Fruit fly (Drosophila melanogaster) whole organism, prepupa: ENCODE results near the gene strat.

Source experiments
- Blimp-1 ChIP-seq: fragments of 200-800 bp; sonication (Bioruptor generic); optimal IDR thresholded peaks from 3 replicates; lab custom pipeline; 2017; ENCODE audit warnings: missing biosample characterization, missing genetic modification characterization, mild to moderate bottlenecking, moderate library complexity, missing genetic modification reagents
- CG10631 ChIP-seq: fragments of 200-800 bp; sonication (Bioruptor generic); optimal IDR thresholded peaks from 2 replicates; lab custom pipeline; 2016; ENCODE audit warnings: missing biosample characterization, missing genetic modification characterization
- CG11294 ChIP-seq: fragments of 200-800 bp; sonication (Bioruptor generic); IDR thresholded peaks from 2 replicates; pipeline ENCODE4 v1.3.6; 2022; ENCODE audit warnings: missing biosample characterization, missing genetic modification characterization
- CG11902 ChIP-seq: fragments of 200-800 bp; sonication (Bioruptor generic); optimal IDR thresholded peaks from 3 replicates; lab custom pipeline; 2016; ENCODE audit warnings: missing biosample characterization, missing genetic modification characterization
- CG15336 ChIP-seq: fragments of 200-800 bp; sonication (Bioruptor generic); IDR thresholded peaks from 2 replicates; pipeline ENCODE4 v1.3.6; 2022; ENCODE audit warnings: missing biosample characterization, missing genetic modification characterization
- CG1621 ChIP-seq: fragments of 200-800 bp; sonication (Bioruptor generic); optimal IDR thresholded peaks from 3 replicates; lab custom pipeline; 2018; ENCODE audit warnings: missing biosample characterization, mild to moderate bottlenecking, missing genetic modification characterization
- CG16779 ChIP-seq: fragments of 200-800 bp; sonication (Bioruptor generic); optimal IDR thresholded peaks from 3 replicates; lab custom pipeline; 2017; ENCODE audit warnings: missing biosample characterization, mild to moderate bottlenecking, missing genetic modification characterization
- CG3032 ChIP-seq: fragments of 200-800 bp; optimal IDR thresholded peaks from 2 replicates; lab custom pipeline; 2019; ENCODE audit warnings: missing biosample characterization, mild to moderate bottlenecking, missing genetic modification characterization, moderate library complexity
- CG31627 ChIP-seq: fragments of 200-800 bp; sonication (Bioruptor generic); optimal IDR thresholded peaks from 3 replicates; lab custom pipeline; 2016; ENCODE audit warnings: missing biosample characterization, missing genetic modification characterization
- CG32006 ChIP-seq: fragments of 200-800 bp; sonication (Bioruptor generic); optimal IDR thresholded peaks from 3 replicates; lab custom pipeline; 2017; ENCODE audit warnings: missing biosample characterization, mild to moderate bottlenecking, missing genetic modification characterization
- CG3919 ChIP-seq: fragments of 200-800 bp; sonication (Bioruptor generic); optimal IDR thresholded peaks from 3 replicates; lab custom pipeline; 2016; ENCODE audit warnings: missing biosample characterization, missing genetic modification characterization
- CG4318 ChIP-seq: fragments of 200-800 bp; sonication (Bioruptor generic); optimal IDR thresholded peaks from 3 replicates; lab custom pipeline; 2017; ENCODE audit warnings: missing biosample characterization, mild to moderate bottlenecking, missing genetic modification characterization
- CG6163 ChIP-seq: fragments of 200-800 bp; sonication (Bioruptor generic); IDR thresholded peaks from 3 replicates; pipeline ENCODE4 v1.3.6; 2022; ENCODE audit warnings: missing biosample characterization, missing genetic modification characterization
- CG6276 ChIP-seq: fragments of 200-800 bp; sonication (Bioruptor generic); optimal IDR thresholded peaks from 2 replicates; lab custom pipeline; 2017; ENCODE audit warnings: missing biosample characterization, mild to moderate bottlenecking, missing genetic modification characterization
- CG6792 ChIP-seq: fragments of 200-800 bp; sonication (Bioruptor generic); optimal IDR thresholded peaks from 3 replicates; lab custom pipeline; 2016; ENCODE audit warnings: missing biosample characterization, missing genetic modification characterization
- CG6808 ChIP-seq: fragments of 200-800 bp; sonication (Bioruptor generic); optimal IDR thresholded peaks from 3 replicates; lab custom pipeline; 2017; ENCODE audit warnings: missing biosample characterization, missing genetic modification characterization, mild to moderate bottlenecking, moderate library complexity, missing genetic modification reagents
- CG6854 ChIP-seq: fragments of 200-800 bp; sonication (Bioruptor generic); optimal IDR thresholded peaks from 2 replicates; lab custom pipeline; 2017; ENCODE audit warnings: missing biosample characterization, mild to moderate bottlenecking, missing genetic modification characterization
- CG7368 ChIP-seq: fragments of 200-800 bp; sonication (Bioruptor generic); optimal IDR thresholded peaks from 3 replicates; lab custom pipeline; 2016; ENCODE audit warnings: missing biosample characterization, missing genetic modification characterization
- CG8632 ChIP-seq: fragments of 200-800 bp; sonication (Bioruptor generic); optimal IDR thresholded peaks from 3 replicates; lab custom pipeline; 2016; ENCODE audit warnings: missing biosample characterization, missing genetic modification characterization
- CG9139 ChIP-seq: fragments of 200-800 bp; sonication (Bioruptor generic); optimal IDR thresholded peaks from 3 replicates; lab custom pipeline; 2017; ENCODE audit warnings: missing biosample characterization, mild to moderate bottlenecking, missing genetic modification characterization
- Eip75B ChIP-seq: fragments of 200-800 bp; sonication (Bioruptor generic); optimal IDR thresholded peaks from 3 replicates; lab custom pipeline; 2016; ENCODE audit warnings: missing biosample characterization, missing genetic modification characterization
- Eip78C ChIP-seq: fragments of 200-800 bp; sonication (Bioruptor generic); peaks from one replicate; lab custom pipeline; 2016; ENCODE audit warnings: missing biosample characterization, missing genetic modification characterization
- Eip93F ChIP-seq: fragments of 200-800 bp; sonication (Bioruptor generic); optimal IDR thresholded peaks from 2 replicates; lab custom pipeline; 2016; ENCODE audit warnings: missing biosample characterization, mild to moderate bottlenecking, missing genetic modification characterization
- Ets21C ChIP-seq: fragments of 200-800 bp; sonication (Bioruptor generic); optimal IDR thresholded peaks from 3 replicates; lab custom pipeline; 2016; ENCODE audit warnings: missing biosample characterization, missing genetic modification characterization
- Gug ChIP-seq: fragments of 200-800 bp; sonication (Bioruptor generic); IDR thresholded peaks from 2 replicates; pipeline ENCODE4 v1.3.6; 2022; ENCODE audit warnings: missing biosample characterization, missing genetic modification characterization
- Hr38 ChIP-seq: sonication (Bioruptor generic); optimal IDR thresholded peaks from 2 replicates; lab custom pipeline; 2016; ENCODE audit warnings: missing biosample characterization, missing genetic modification characterization
- Hr39 ChIP-seq: fragments of 200-800 bp; sonication (Bioruptor generic); optimal IDR thresholded peaks from 2 replicates; lab custom pipeline; 2016; ENCODE audit warnings: missing biosample characterization, missing genetic modification characterization
- Hr4 ChIP-seq: fragments of 200-800 bp; sonication (Bioruptor generic); optimal IDR thresholded peaks from 3 replicates; lab custom pipeline; 2016; ENCODE audit warnings: missing biosample characterization, missing genetic modification characterization
- Met ChIP-seq: fragments of 200-800 bp; sonication (Bioruptor generic); optimal IDR thresholded peaks from 3 replicates; lab custom pipeline; 2016; ENCODE audit warnings: missing biosample characterization, missing genetic modification characterization
- OdsH ChIP-seq: fragments of 200-800 bp; sonication (Bioruptor generic); optimal IDR thresholded peaks from 3 replicates; lab custom pipeline; 2016; ENCODE audit warnings: missing biosample characterization, missing genetic modification characterization
- Smox ChIP-seq: fragments of 200-800 bp; sonication (Bioruptor generic); optimal IDR thresholded peaks from 3 replicates; lab custom pipeline; 2016; ENCODE audit warnings: missing biosample characterization, missing genetic modification characterization
- Sox102F ChIP-seq: fragments of 200-800 bp; sonication (Bioruptor generic); optimal IDR thresholded peaks from 2 replicates; lab custom pipeline; 2016; ENCODE audit warnings: missing biosample characterization, mild to moderate bottlenecking, missing genetic modification characterization
- Sox15 ChIP-seq: fragments of 200-800 bp; sonication (Bioruptor generic); optimal IDR thresholded peaks from 3 replicates; lab custom pipeline; 2016; ENCODE audit warnings: missing biosample characterization, missing genetic modification characterization
- achi ChIP-seq: fragments of 200-800 bp; sonication (Bioruptor generic); optimal IDR thresholded peaks from 3 replicates; lab custom pipeline; 2016; ENCODE audit warnings: missing biosample characterization, missing genetic modification characterization
- cyc ChIP-seq: fragments of 200-800 bp; sonication (Bioruptor generic); optimal IDR thresholded peaks from 3 replicates; lab custom pipeline; 2016; ENCODE audit warnings: missing biosample characterization, missing genetic modification characterization
- dac ChIP-seq: fragments of 200-800 bp; sonication (Bioruptor generic); optimal IDR thresholded peaks from 2 replicates; lab custom pipeline; 2017; ENCODE audit warnings: missing biosample characterization, mild to moderate bottlenecking, missing genetic modification characterization
- eg ChIP-seq: fragments of 200-800 bp; sonication (Bioruptor generic); IDR thresholded peaks from 3 replicates; pipeline ENCODE4 v1.3.6; 2022; ENCODE audit warnings: missing biosample characterization, missing genetic modification characterization
- esn ChIP-seq: fragments of 200-800 bp; sonication (Bioruptor generic); optimal IDR thresholded peaks from 2 replicates; lab custom pipeline; 2016; ENCODE audit warnings: missing biosample characterization, mild to moderate bottlenecking, missing genetic modification characterization, moderate library complexity
- fd59A ChIP-seq: fragments of 200-800 bp; sonication (Bioruptor generic); optimal IDR thresholded peaks from 2 replicates; lab custom pipeline; 2017; ENCODE audit warnings: missing biosample characterization, mild to moderate bottlenecking, missing genetic modification characterization, missing genetic modification reagents
- fd85E ChIP-seq: fragments of 200-800 bp; sonication (Bioruptor generic); optimal IDR thresholded peaks from 3 replicates; lab custom pipeline; 2016; ENCODE audit warnings: missing biosample characterization, missing genetic modification characterization
- fkh ChIP-seq: fragments of 200-800 bp; sonication (Bioruptor generic); optimal IDR thresholded peaks from 3 replicates; lab custom pipeline; 2017; ENCODE audit warnings: missing biosample characterization, mild to moderate bottlenecking, missing genetic modification characterization, moderate library complexity
- lz ChIP-seq: fragments of 200-800 bp; sonication (Bioruptor generic); optimal IDR thresholded peaks from 3 replicates; lab custom pipeline; 2016; ENCODE audit warnings: missing biosample characterization, missing genetic modification characterization
- net ChIP-seq: fragments of 200-800 bp; sonication (Bioruptor generic); optimal IDR thresholded peaks from 3 replicates; lab custom pipeline; 2016; ENCODE audit warnings: missing biosample characterization, missing genetic modification characterization
- pdm3 ChIP-seq: fragments of 200-800 bp; sonication (Bioruptor generic); optimal IDR thresholded peaks from 3 replicates; lab custom pipeline; 2016; ENCODE audit warnings: missing biosample characterization, missing genetic modification characterization
- salr ChIP-seq, 2 experiments: fragments of 200-800 bp; sonication (Bioruptor generic); optimal IDR thresholded peaks; 3 replicates each; lab custom pipeline; 2016 to 2018; ENCODE audit warnings: missing biosample characterization in 2 of 2, missing genetic modification characterization in 2 of 2, mild to moderate bottlenecking in 1 of 2
- spab ChIP-seq: fragments of 200-800 bp; sonication (Bioruptor generic); optimal IDR thresholded peaks from 2 replicates; lab custom pipeline; 2017; ENCODE audit warnings: missing biosample characterization, mild to moderate bottlenecking, missing genetic modification characterization, missing genetic modification reagents
- svp ChIP-seq: fragments of 200-800 bp; sonication (Bioruptor generic); peaks from one replicate; lab custom pipeline; 2016; ENCODE audit warnings: missing biosample characterization, missing genetic modification characterization
- vri ChIP-seq: fragments of 200-800 bp; sonication (Bioruptor generic); optimal IDR thresholded peaks from 3 replicates; lab custom pipeline; 2016; ENCODE audit warnings: missing biosample characterization, mild to moderate bottlenecking, missing genetic modification characterization

The strat gene

dm6 chr2L:8355419-8355818, 35.3 kb downstream of the strat start:
- TF ChIP-seq CG32006 (GFP tag; lab: Kevin White, UChicago) (no peak), esn (no peak), Eip75B (GFP tag; lab: Kevin White, UChicago) (no peak), salr (GFP tag; optimal IDR thresholded peaks at IDR 0.05; lab: Kevin White, UChicago) (no peak), OdsH (GFP tag; lab: Kevin White, UChicago) (no peak), CG3919 (GFP tag; lab: Kevin White, UChicago) (no peak), CG6792 (GFP tag; lab: Kevin White, UChicago) (no peak)

- TF ChIP-seq CG6163 (peak; percentile 39; the same call in 1 of the 3 replicates), CG11294 (GFP tag; lab: Robert Waterston, UW) (peak; percentile 27; the same call in 1 of the 2 replicates), Hr38 (GFP tag; lab: Kevin White, UChicago) (no peak), CG6276 (peak; percentile 52), CG7368 (GFP tag; lab: Kevin White, UChicago) (no peak), svp (peak; percentile 85), Hr39 (GFP tag; lab: Kevin White, UChicago) (peak; percentile 68), net (GFP tag; lab: Kevin White, UChicago) (peak; percentile 47), achi (peak; percentile 60), CG9139 (GFP tag; lab: Kevin White, UChicago) (no peak), cyc (GFP tag; lab: Kevin White, UChicago) (peak; percentile 49), Hr4 (GFP tag; lab: Kevin White, UChicago) (peak; percentile 80), Eip93F (no peak), CG1621 (tag; lab: Kevin White, UChicago) (no peak), Ets21C (GFP tag; lab: Kevin White, UChicago) (peak; percentile 40), fd85E (peak; percentile 17), fd59A (GFP tag; lab: Kevin White, UChicago) (peak; percentile 57), eg (GFP tag; lab: Robert Waterston, UW) (peak; percentile 43; the same call in 2 of the 3 replicates), Gug (GFP tag; lab: Robert Waterston, UW) (0 out of 2 replicates have a peak, but pooled peaks have one; percentile 25), CG6854 (GFP tag; lab: Kevin White, UChicago) (peak; percentile 5), Eip78C (GFP tag; lab: Kevin White, UChicago) (peak; percentile 91), CG31627 (peak; percentile 69), CG15336 (GFP tag; lab: Robert Waterston, UW) (peak; percentile 63), CG6792 (GFP tag; lab: Kevin White, UChicago) (peak; percentile 62), spab (GFP tag; lab: Kevin White, UChicago) (peak; percentile 46), Blimp-1 (GFP tag; lab: Kevin White, UChicago) (peak; percentile 41), CG11902 (GFP tag; lab: Kevin White, UChicago) (peak; percentile 20), Sox102F (peak; percentile 66), Met (peak; percentile 77), CG8632 (GFP tag; lab: Kevin White, UChicago) (peak; percentile 47), OdsH (GFP tag; lab: Kevin White, UChicago) (peak; percentile 69), Smox (peak; percentile 61), Eip75B (GFP tag; lab: Kevin White, UChicago) (peak; percentile 62), CG6808 (GFP tag; lab: Kevin White, UChicago) (peak; percentile 54), CG16779 (tag; lab: Kevin White, UChicago) (no peak), pdm3 (GFP tag; lab: Kevin White, UChicago) (no peak), fkh (GFP tag; lab: Kevin White, UChicago) (peak; percentile 75), dac (GFP tag; lab: Kevin White, UChicago) (no peak), salr (GFP tag; optimal IDR thresholded peaks at IDR 0.05; lab: Kevin White, UChicago) (peak in 1 of 2 experiments; percentile 52), lz (peak; percentile 46), CG3032 (tag; lab: Kevin White, UChicago) (peak; percentile 56), Sox15 (GFP tag; lab: Kevin White, UChicago) (peak; percentile 40), CG10631 (peak; percentile 42), CG4318 (GFP tag; lab: Kevin White, UChicago) (peak; percentile 5), vri (GFP tag; lab: Kevin White, UChicago) (no peak)
These were observed 41.2 kb downstream of the strat start for dm6 chr2L:8361204-8361952.
